Worm (Caenorhabditis elegans): ENCODE results near the gene C17H12.5.

ce11 chrIV:6832194-6832593 lies 14.7 kb upstream of the C17H12.5 start:
- no peak for TF ChIP-seq ets-7 (tag; optimal IDR thresholded peaks at IDR 0.05)
- TF ChIP-seq ama-1 (optimal IDR thresholded peaks at IDR 0.05), result no peak
- no peak for TF ChIP-seq hmbx-1 (tag; optimal IDR thresholded peaks at IDR 0.05)
- no peak for TF ChIP-seq hnd-1 (tag; optimal IDR thresholded peaks at IDR 0.05)
- TF ChIP-seq aly-1 (tag; optimal IDR thresholded peaks at IDR 0.05), result no peak
- no peak for TF ChIP-seq tbx-37 (GFP tag; conservative IDR thresholded peaks at IDR 0.05)
- no peak for TF ChIP-seq sea-1 (GFP tag; conservative IDR thresholded peaks at IDR 0.05)
- TF ChIP-seq flt-1 (GFP tag; IDR thresholded peaks at IDR 0.05), result no peak

Data from whole organism, early embryonic.